Worm (Caenorhabditis elegans) whole organism, L4/young adult: ENCODE data around the gene F53F4.12.

Experiments
- W03F9.2 ChIP-seq: fragments of 150-350 bp; optimal IDR thresholded peaks from 2 replicates; lab custom pipeline; 2014; ENCODE audit warnings: missing biosample characterization, missing genetic modification characterization
- dao-5 ChIP-seq: sonication (generic microtip); optimal IDR thresholded peaks from 2 replicates; lab custom pipeline; 2016; ENCODE audit warnings: missing genotype, missing genetic modification characterization, moderate library complexity, missing compliant biosample characterization
- him-1 ChIP-seq: sonication (generic microtip); optimal IDR thresholded peaks from 2 replicates; lab custom pipeline; 2016; ENCODE audit warnings: missing genotype, missing genetic modification reagents, missing genetic modification characterization, missing compliant biosample characterization

ce11 chrV:13650800-13651199 is 25.0 kb downstream of the F53F4.12 start:
- TF ChIP-seq him-1 (tag; lab: Kevin White, UChicago), result no peak
- no peak for TF ChIP-seq W03F9.2 (tag; lab: Kevin White, UChicago)
- TF ChIP-seq dao-5, result no peak
